Worm (Caenorhabditis elegans): ENCODE data around the gene nhr-21.

The nhr-21 gene

DNA sequence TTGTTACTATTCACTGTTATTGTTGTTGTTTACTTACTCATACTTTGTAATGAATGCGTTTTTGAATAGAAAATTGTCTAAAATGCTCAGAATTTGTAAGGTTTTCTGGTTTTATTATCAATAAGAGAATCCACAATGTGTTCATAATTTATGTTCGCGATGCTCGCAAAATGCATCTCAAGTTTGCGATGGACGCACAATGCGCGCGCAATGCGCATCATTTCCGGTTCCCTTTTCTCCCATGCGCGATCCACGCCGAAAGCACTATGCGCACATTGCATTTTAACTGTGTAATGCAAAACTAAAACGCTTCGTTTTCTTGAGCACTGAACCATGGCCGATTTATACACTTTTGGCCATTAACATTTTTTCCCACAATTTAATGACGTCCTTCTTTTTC is 19.6 kb upstream of the nhr-21 start:
- TF ChIP-seq ztf-11 (tag; optimal IDR thresholded peaks at IDR 0.05) (no peak), ceh-82 (tag; optimal IDR thresholded peaks at IDR 0.05) (no peak), unc-62 (GFP tag; optimal IDR thresholded peaks at IDR 0.05) (no peak), tbx-2 (tag; optimal IDR thresholded peaks at IDR 0.05) (no peak), nhr-43 (tag; optimal IDR thresholded peaks at IDR 0.05; ENCODE audit: poor library complexity, severe bottlenecking) (peak; percentile 25), lsy-12 (tag; optimal IDR thresholded peaks at IDR 0.05) (peak; percentile 58), fos-1 (tag; optimal IDR thresholded peaks at IDR 0.05) (no peak), elt-2 (tag; optimal IDR thresholded peaks at IDR 0.05) (no peak)

DNA sequence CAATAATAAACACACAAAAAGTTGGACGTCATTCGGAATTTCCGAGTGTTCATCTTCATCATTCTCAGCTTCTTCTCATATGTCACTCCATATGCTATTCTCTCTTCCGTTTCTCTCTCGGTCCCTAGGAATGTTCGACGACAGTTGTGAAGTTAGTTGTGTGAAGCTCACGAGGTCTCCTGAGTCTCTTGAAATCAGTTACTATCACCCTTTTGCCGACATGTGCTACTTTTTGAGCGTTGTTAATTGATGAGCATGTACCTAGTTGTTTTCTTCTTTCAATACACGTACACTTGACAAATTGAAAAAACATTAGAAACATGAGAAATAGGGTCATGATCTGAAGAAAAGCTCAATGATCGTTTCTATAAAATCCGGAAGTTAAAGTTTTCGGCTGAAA is 15.7 kb upstream of the nhr-21 start:
- TF ChIP-seq aly-2 (tag; optimal IDR thresholded peaks at IDR 0.05) (no peak), pha-4 (tag; optimal IDR thresholded peaks at IDR 0.05) (no peak), egl-5 (tag; optimal IDR thresholded peaks at IDR 0.05) (peak; percentile 11), hmg-11 (tag; optimal IDR thresholded peaks at IDR 0.05) (no peak), unc-62 (GFP tag; optimal IDR thresholded peaks at IDR 0.05) (peak; percentile 79), nfya-1 (tag; optimal IDR thresholded peaks at IDR 0.05; ENCODE audit: insufficient read depth) (peak; percentile 20), lin-39 (tag; optimal IDR thresholded peaks at IDR 0.05) (peak; percentile 66), nhr-11 (tag; optimal IDR thresholded peaks at IDR 0.05) (peak; percentile 67), snpc-4 (tag; optimal IDR thresholded peaks at IDR 0.05) (peak; percentile 21), nhr-237 (tag; optimal IDR thresholded peaks at IDR 0.05) (no peak)

DNA sequence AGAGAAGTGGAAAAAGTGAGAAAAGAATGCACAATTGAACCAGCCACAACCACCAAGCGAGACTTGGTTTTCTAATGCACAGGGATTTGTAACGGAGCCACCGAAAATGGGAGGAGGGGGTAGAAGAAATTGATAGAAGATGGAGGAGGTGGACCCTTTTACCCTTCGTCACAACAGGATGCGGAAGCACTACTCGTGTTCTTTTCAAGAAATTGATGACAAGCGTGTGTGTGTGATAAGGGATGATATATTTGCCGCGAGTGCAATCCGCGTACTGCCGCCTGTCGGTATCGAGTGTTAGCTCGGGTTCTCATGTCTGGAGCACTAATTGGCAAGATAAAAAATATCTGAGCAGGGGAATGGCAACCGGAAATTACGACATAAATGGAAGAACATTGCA is 15.1 kb upstream of the nhr-21 start, which contains the start of gene F21D12.3:
Gene F21D12.3 (minus strand): TSS at position 101 of the 400 bp plus-strand sequence.
- TF ChIP-seq unc-62 (GFP tag; optimal IDR thresholded peaks at IDR 0.05) (no peak), ama-1 (optimal IDR thresholded peaks at IDR 0.05) (peak; percentile 8)

DNA sequence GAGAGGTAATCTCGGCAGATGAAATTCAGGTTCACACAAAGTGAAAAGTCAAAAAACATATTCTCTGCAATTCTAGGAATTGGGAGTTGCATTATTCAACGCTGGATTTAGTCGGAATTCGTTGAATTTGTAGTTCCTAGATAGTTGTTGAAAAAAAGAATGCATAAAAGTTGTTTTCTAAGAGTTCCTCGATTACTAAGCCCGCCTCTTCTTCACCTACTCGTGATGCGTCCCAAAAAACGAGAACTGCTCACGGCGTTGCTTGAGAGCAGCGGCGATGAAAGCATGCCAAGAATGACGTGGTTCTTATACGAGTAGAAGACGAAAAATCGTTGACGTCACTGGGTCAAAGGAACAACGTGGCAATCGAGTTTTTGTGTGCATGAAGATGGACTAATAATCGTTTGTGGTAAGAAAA is 14.0 kb upstream of the nhr-21 start:
- TF ChIP-seq nfya-1 (tag; optimal IDR thresholded peaks at IDR 0.05; ENCODE audit: insufficient read depth): peak; percentile 37
- TF ChIP-seq fkh-10 (GFP tag; optimal IDR thresholded peaks at IDR 0.05): peak; percentile 67
- peak; percentile 37 for TF ChIP-seq lin-39 (tag; optimal IDR thresholded peaks at IDR 0.05)
- TF ChIP-seq elt-3 (tag; optimal IDR thresholded peaks at IDR 0.05): no peak

DNA sequence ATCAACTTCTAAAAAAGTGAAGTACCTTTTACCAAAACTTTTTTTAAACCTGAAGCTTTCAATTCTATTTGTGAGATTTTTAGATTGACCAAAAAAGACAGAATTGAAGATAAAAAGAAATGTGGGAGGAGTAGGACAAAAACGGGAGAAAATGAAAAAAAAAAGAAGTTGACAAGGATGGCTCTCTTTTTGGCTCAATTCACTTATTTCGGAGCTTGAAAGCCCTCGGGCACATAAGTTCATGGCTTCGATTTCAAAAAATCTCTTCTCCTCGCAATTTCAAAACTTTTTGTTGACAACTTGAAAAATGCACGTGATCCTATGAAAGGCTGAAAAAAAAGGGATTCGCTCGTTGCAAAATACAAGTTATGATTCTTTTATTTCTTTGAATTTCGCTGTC is 12.8 kb upstream of the nhr-21 start:
- TF ChIP-seq nhr-25 (tag; optimal IDR thresholded peaks at IDR 0.05): no peak
- no peak for TF ChIP-seq R02D3.7 (tag; optimal IDR thresholded peaks at IDR 0.05)
- TF ChIP-seq lsy-12 (tag; optimal IDR thresholded peaks at IDR 0.05): no peak
- TF ChIP-seq fkh-10 (GFP tag; optimal IDR thresholded peaks at IDR 0.05): peak; percentile 60

DNA sequence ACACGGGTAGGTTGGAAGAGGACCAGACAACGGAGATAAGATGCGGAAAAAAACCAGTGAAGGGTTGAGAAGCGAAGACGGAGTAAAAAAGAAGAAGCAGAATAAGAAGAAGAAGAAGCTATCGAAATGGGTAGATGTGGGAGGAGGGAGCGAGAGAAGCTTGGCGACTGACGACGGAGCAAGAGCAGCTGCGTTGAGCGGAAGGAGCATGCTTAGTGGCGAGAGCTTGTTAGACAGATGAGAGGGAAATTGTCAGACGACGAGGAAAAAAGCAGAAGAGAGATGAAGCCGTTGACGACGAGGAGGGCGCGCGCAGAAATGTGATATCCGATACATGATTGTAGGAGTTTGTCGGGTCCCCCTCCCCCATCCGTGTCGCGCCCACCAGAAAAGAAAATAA is 12.0 kb upstream of the nhr-21 start:
- TF ChIP-seq zag-1 (tag; optimal IDR thresholded peaks at IDR 0.05) (no peak), lsy-12 (tag; optimal IDR thresholded peaks at IDR 0.05) (peak; percentile 18), elt-3 (tag; optimal IDR thresholded peaks at IDR 0.05) (no peak), nhr-25 (tag; optimal IDR thresholded peaks at IDR 0.05) (no peak), nfya-1 (tag; optimal IDR thresholded peaks at IDR 0.05; ENCODE audit: insufficient read depth) (peak; percentile 78), pqm-1 (tag; optimal IDR thresholded peaks at IDR 0.05) (no peak), ZK546.5 (tag; optimal IDR thresholded peaks at IDR 0.05) (no peak), fkh-10 (GFP tag; optimal IDR thresholded peaks at IDR 0.05) (peak; percentile 72), egl-27 (tag; optimal IDR thresholded peaks at IDR 0.05) (no peak), hmg-11 (tag; optimal IDR thresholded peaks at IDR 0.05) (peak; percentile 30), nhr-43 (tag; optimal IDR thresholded peaks at IDR 0.05; ENCODE audit: poor library complexity, severe bottlenecking) (no peak), nhr-77 (tag; optimal IDR thresholded peaks at IDR 0.05) (no peak), nhr-12 (tag; optimal IDR thresholded peaks at IDR 0.05) (no peak), pha-4 (tag; optimal IDR thresholded peaks at IDR 0.05) (no peak), ama-1 (optimal IDR thresholded peaks at IDR 0.05) (no peak), tbx-2 (tag; optimal IDR thresholded peaks at IDR 0.05) (peak; percentile 39), nhr-237 (tag; optimal IDR thresholded peaks at IDR 0.05) (no peak), ztf-4 (tag; optimal IDR thresholded peaks at IDR 0.05) (no peak), lin-39 (tag; optimal IDR thresholded peaks at IDR 0.05) (peak; percentile 77), nhr-23 (tag; optimal IDR thresholded peaks at IDR 0.05) (no peak), nhr-28 (tag; optimal IDR thresholded peaks at IDR 0.05) (no peak), fkh-2 (tag; optimal IDR thresholded peaks at IDR 0.05) (no peak), elt-1 (tag; optimal IDR thresholded peaks at IDR 0.05) (no peak), ceh-16 (tag; optimal IDR thresholded peaks at IDR 0.05) (no peak), eor-1 (tag; optimal IDR thresholded peaks at IDR 0.05) (no peak), ztf-11 (tag; optimal IDR thresholded peaks at IDR 0.05) (no peak), ceh-82 (tag; optimal IDR thresholded peaks at IDR 0.05) (no peak), nhr-67 (tag; optimal IDR thresholded peaks at IDR 0.05) (no peak), aly-2 (tag; optimal IDR thresholded peaks at IDR 0.05) (no peak), skn-1 (tag; optimal IDR thresholded peaks at IDR 0.05) (no peak), unc-39 (tag; optimal IDR thresholded peaks at IDR 0.05) (no peak), egl-5 (tag; optimal IDR thresholded peaks at IDR 0.05) (peak; percentile 24), daf-12 (tag; optimal IDR thresholded peaks at IDR 0.05) (no peak), unc-62 (GFP tag; optimal IDR thresholded peaks at IDR 0.05) (no peak), lin-15B (tag; optimal IDR thresholded peaks at IDR 0.05) (peak; percentile 21), nhr-11 (tag; optimal IDR thresholded peaks at IDR 0.05) (peak; percentile 7), sea-2 (GFP tag; optimal IDR thresholded peaks at IDR 0.05) (no peak)

Data from whole organism, L3 larva.